Fruit fly (Drosophila melanogaster) whole organism, pupa: ENCODE results near the gene Cyp309a1.

Experiments
- CG10348 ChIP-seq: fragments of 200-800 bp; sonication (Bioruptor generic); IDR thresholded peaks from 2 replicates; pipeline ENCODE4 v1.3.6; 2022; ENCODE audit warnings: missing biosample characterization, missing genetic modification characterization
- CG12605 ChIP-seq: fragments of 200-800 bp; sonication (Bioruptor generic); IDR thresholded peaks from 2 replicates; pipeline ENCODE4 v1.3.6; 2022; ENCODE audit warnings: missing biosample characterization, missing genetic modification characterization
- CG13204 ChIP-seq: fragments of 200-800 bp; sonication (Bioruptor generic); optimal IDR thresholded peaks from 2 replicates; lab custom pipeline; 2018; ENCODE audit warnings: missing biosample characterization, mild to moderate bottlenecking, missing genetic modification characterization, moderate library complexity
- CG14655 ChIP-seq: fragments of 200-800 bp; sonication (Bioruptor generic); optimal IDR thresholded peaks from 3 replicates; lab custom pipeline; 2017; ENCODE audit warnings: mild to moderate bottlenecking, missing biosample characterization, missing genetic modification reagents, missing genetic modification characterization
- CG15710 ChIP-seq: fragments of 200-800 bp; sonication (Bioruptor generic); optimal IDR thresholded peaks from 2 replicates; lab custom pipeline; 2018; ENCODE audit warnings: missing biosample characterization, mild to moderate bottlenecking, missing genetic modification characterization, moderate library complexity
- CG17806 ChIP-seq: fragments of 200-800 bp; sonication (Bioruptor generic); optimal IDR thresholded peaks from 2 replicates; lab custom pipeline; 2018; ENCODE audit warnings: missing biosample characterization, mild to moderate bottlenecking, missing genetic modification characterization, moderate library complexity
- CG32121 ChIP-seq: fragments of 200-800 bp; sonication (Bioruptor generic); IDR thresholded peaks from 2 replicates; pipeline ENCODE4 v1.3.6; 2022; ENCODE audit warnings: missing biosample characterization, missing genetic modification characterization
- CG34367 ChIP-seq: fragments of 200-800 bp; sonication (Bioruptor generic); optimal IDR thresholded peaks from 2 replicates; lab custom pipeline; 2018; ENCODE audit warnings: missing biosample characterization, mild to moderate bottlenecking, missing genetic modification characterization
- CG4496 ChIP-seq: fragments of 200-800 bp; sonication (Bioruptor generic); IDR thresholded peaks from 3 replicates; pipeline ENCODE4 v1.3.6; 2022; ENCODE audit warnings: missing biosample characterization, missing genetic modification characterization
- CG8159 ChIP-seq: fragments of 200-800 bp; sonication (Bioruptor generic); optimal IDR thresholded peaks from 3 replicates; lab custom pipeline; 2018; ENCODE audit warnings: missing biosample characterization, mild to moderate bottlenecking, missing genetic modification characterization, moderate library complexity
- CG8301 ChIP-seq: fragments of 200-800 bp; sonication (Bioruptor generic); optimal IDR thresholded peaks from 2 replicates; lab custom pipeline; 2018; ENCODE audit warnings: missing biosample characterization, mild to moderate bottlenecking, missing genetic modification characterization
- CG9948 ChIP-seq: fragments of 200-800 bp; sonication (Bioruptor generic); optimal IDR thresholded peaks from 2 replicates; lab custom pipeline; 2018; ENCODE audit warnings: missing biosample characterization, mild to moderate bottlenecking, missing genetic modification characterization, moderate library complexity
- D1 ChIP-seq: fragments of 200-800 bp; sonication (Bioruptor generic); optimal IDR thresholded peaks from 2 replicates; lab custom pipeline; 2018; ENCODE audit warnings: missing biosample characterization, mild to moderate bottlenecking, missing genetic modification characterization, moderate library complexity
- EcR ChIP-seq: fragments of 200-800 bp; sonication (Bioruptor generic); optimal IDR thresholded peaks from 3 replicates; lab custom pipeline; 2019; ENCODE audit warnings: missing biosample characterization, missing genetic modification characterization, mild to moderate bottlenecking, moderate library complexity, missing genetic modification reagents
- Ets98B ChIP-seq: fragments of 200-800 bp; sonication (Bioruptor generic); IDR thresholded peaks from 2 replicates; pipeline ENCODE4 v1.3.6; 2022; ENCODE audit warnings: missing biosample characterization, missing genetic modification characterization
- Pif1A ChIP-seq: fragments of 200-800 bp; sonication (Bioruptor generic); optimal IDR thresholded peaks from 3 replicates; lab custom pipeline; 2016; ENCODE audit warnings: missing biosample characterization, missing genetic modification characterization
- Pif1B ChIP-seq: fragments of 200-800 bp; sonication (Bioruptor generic); optimal IDR thresholded peaks from 3 replicates; lab custom pipeline; 2016; ENCODE audit warnings: missing biosample characterization, missing genetic modification characterization
- Snoo ChIP-seq: fragments of 200-800 bp; sonication (Bioruptor generic); optimal IDR thresholded peaks from 3 replicates; lab custom pipeline; 2017; ENCODE audit warnings: missing biosample characterization, mild to moderate bottlenecking, missing genetic modification characterization, inconsistent platforms
- fd96Ca ChIP-seq: fragments of 200-800 bp; sonication (Bioruptor generic); IDR thresholded peaks from 3 replicates; pipeline ENCODE4 v1.3.6; 2022; ENCODE audit warnings: missing biosample characterization, missing genetic modification characterization
- gl ChIP-seq: fragments of 200-800 bp; sonication (Bioruptor generic); optimal IDR thresholded peaks from 2 replicates; lab custom pipeline; 2018; ENCODE audit warnings: missing biosample characterization, mild to moderate bottlenecking, missing genetic modification characterization
- rn ChIP-seq: fragments of 200-800 bp; sonication (Bioruptor generic); IDR thresholded peaks from 2 replicates; pipeline ENCODE4 v1.3.6; 2022; ENCODE audit warnings: missing biosample characterization, missing genetic modification characterization

Gene Cyp309a1

DNA sequence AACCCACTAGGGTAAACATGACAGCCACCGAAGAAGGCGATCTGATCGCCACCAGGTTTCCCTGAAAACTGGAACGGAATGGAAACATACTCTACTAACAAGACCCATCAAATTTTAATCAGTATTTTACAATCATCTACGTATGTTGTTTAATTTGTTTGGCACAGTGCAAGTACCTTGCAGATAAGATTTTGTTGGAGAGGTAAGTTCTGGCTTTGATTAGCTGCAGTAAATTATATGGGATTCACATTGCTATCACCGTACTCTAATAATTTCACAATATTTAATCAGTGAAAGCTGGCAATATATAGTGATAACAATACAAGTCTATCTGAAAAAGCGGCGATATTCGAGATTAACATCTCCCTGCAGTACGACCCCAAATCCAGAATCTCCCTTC, at the start of gene Cyp309a1:
Cyp309a1 (minus strand) TSS at position 73 of the 400 bp plus-strand sequence.
- TF ChIP-seq CG34367 (no peak), CG13204 (GFP tag; lab: Kevin White, UChicago) (no peak), CG15710 (tag; lab: Kevin White, UChicago) (no peak), gl (tag; lab: Kevin White, UChicago) (no peak), CG8159 (no peak), Ets98B (GFP tag; lab: Robert Waterston, UW) (no peak), CG14655 (no peak), CG17806 (tag; lab: Kevin White, UChicago) (no peak), EcR (GFP tag; lab: Kevin White, UChicago) (no peak), rn (GFP tag; lab: Robert Waterston, UW) (no peak), Pif1A (GFP tag; lab: Kevin White, UChicago) (no peak), CG9948 (no peak), D1 (tag; lab: Kevin White, UChicago) (no peak), Pif1B (GFP tag; lab: Kevin White, UChicago) (no peak)

DNA sequence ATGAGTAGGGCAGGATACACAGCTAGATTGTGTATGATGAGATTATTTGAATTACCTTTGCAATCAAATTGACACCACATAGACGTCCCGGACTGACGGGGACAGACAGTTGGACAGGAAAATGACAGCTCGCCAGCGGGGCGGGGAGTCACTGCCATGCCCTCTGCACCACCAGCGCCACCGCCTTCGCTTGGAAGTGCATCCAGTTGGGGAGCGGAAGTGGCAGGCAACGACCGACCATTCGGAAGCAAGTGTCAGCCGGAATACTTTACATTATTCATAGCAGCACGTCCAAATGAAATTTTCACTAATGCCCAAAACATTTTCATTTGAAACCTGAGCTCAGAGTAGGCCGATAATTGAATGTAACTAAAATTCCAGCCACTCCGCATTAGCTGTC, 45.1 kb upstream of the Cyp309a1 start, which contains the start of gene CG15395:
CG15395 (plus strand) TSS at position 301 of the 400 bp plus-strand sequence.
- TF ChIP-seq Ets98B (GFP tag; lab: Robert Waterston, UW) (no peak), Pif1B (GFP tag; lab: Kevin White, UChicago) (no peak), CG14655 (no peak), fd96Ca (GFP tag; lab: Robert Waterston, UW) (no peak), CG12605 (GFP tag; lab: Robert Waterston, UW) (no peak), CG15710 (tag; lab: Kevin White, UChicago) (no peak), CG17806 (tag; lab: Kevin White, UChicago) (no peak), CG13204 (GFP tag; lab: Kevin White, UChicago) (no peak)
- TF ChIP-seq, all 21 proteins: peak for 0

DNA sequence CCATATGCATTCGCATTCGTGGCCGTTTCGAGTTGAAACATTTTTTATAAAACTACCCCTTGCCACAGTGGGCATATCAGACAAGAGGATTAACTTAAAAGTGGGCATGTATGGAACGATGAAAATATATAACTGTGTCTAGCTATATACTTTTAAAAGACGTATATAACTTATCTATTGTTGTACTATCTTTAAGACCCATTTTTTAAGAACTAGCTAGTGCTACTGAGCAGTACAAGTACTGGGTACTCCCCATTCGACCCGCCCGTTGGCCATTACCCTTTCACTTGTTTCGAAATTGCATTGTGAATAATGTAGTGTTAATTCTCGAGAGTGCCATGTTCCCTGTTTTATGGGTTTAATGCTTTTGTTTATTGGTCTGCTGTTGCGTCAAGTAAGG, 42.1 kb upstream of the Cyp309a1 start:
- peak; percentile 35 for TF ChIP-seq CG8159
- TF ChIP-seq CG4496: no peak
- TF ChIP-seq CG34367: no peak
- TF ChIP-seq, all 21 proteins: peak for 1

DNA sequence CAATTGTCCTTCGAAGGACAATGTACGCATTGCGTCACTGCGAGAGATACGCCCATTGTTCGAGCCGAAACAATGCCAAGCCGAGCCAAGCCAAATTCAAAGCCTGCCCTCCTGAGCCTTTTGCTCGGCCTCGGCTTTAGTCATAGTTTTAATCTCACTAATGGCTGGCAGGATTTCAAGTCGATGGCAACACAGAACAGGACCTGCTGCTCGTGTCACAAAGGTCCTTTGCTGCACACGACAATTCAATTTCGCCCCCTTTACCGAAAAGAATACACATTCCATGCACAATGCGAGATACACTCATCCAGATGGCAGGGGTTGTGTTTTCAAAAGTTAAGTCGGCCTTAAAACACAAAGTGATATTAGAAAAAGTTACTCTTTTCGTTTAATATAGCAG, 26.9 kb upstream of the Cyp309a1 start, which contains the start of gene CG15394:
CG15394 (plus strand) TSS at position 301 of the 400 bp plus-strand sequence.
- TF ChIP-seq CG8301 (tag; lab: Kevin White, UChicago) (no peak), CG9948 (no peak), CG8159 (no peak), Ets98B (GFP tag; lab: Robert Waterston, UW) (no peak), fd96Ca (GFP tag; lab: Robert Waterston, UW) (no peak), gl (tag; lab: Kevin White, UChicago) (no peak), CG12605 (GFP tag; lab: Robert Waterston, UW) (no peak), Snoo (tag; lab: Kevin White, UChicago) (no peak), rn (GFP tag; lab: Robert Waterston, UW) (no peak), CG4496 (no peak), CG32121 (GFP tag; lab: Robert Waterston, UW) (no peak), CG15710 (tag; lab: Kevin White, UChicago) (no peak), CG10348 (GFP tag; lab: Robert Waterston, UW) (no peak), EcR (GFP tag; lab: Kevin White, UChicago) (no peak), Pif1A (GFP tag; lab: Kevin White, UChicago) (no peak), CG17806 (tag; lab: Kevin White, UChicago) (no peak), D1 (tag; lab: Kevin White, UChicago) (no peak), Pif1B (GFP tag; lab: Kevin White, UChicago) (no peak), CG13204 (GFP tag; lab: Kevin White, UChicago) (no peak)

DNA sequence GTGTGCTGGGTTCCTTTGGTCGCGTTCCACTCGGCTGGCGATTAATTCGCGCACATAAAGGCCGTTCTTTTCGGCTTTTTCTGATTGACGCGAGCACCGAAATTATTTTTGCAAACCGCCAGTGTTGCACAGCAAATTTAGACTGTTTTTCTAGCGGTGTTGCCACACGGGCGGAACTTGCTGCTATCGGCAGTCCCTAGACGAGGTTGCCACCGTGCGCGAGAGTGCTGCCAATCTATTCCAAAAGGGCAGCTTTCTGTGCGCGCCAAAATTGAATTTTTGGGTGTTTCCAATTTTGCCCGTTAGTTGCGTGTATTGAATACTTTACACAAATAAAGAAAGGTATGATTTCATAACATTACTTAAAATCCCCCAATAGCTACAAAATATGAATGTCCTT, 20.7 kb upstream of the Cyp309a1 start, which contains the start of gene Drp1:
Drp1 (minus strand) TSS at position 146 of the 400 bp plus-strand sequence.
- 0 out of 3 replicates have a peak, but pooled peaks have one; percentile 32 for TF ChIP-seq CG4496
- no peak for TF ChIP-seq EcR (GFP tag; lab: Kevin White, UChicago)
- no peak for TF ChIP-seq D1 (tag; lab: Kevin White, UChicago)
- no peak for TF ChIP-seq CG8159
- TF ChIP-seq Pif1A (GFP tag; lab: Kevin White, UChicago): no peak
- TF ChIP-seq CG12605 (GFP tag; lab: Robert Waterston, UW): no peak; the same call in 1 of the 2 replicates

DNA sequence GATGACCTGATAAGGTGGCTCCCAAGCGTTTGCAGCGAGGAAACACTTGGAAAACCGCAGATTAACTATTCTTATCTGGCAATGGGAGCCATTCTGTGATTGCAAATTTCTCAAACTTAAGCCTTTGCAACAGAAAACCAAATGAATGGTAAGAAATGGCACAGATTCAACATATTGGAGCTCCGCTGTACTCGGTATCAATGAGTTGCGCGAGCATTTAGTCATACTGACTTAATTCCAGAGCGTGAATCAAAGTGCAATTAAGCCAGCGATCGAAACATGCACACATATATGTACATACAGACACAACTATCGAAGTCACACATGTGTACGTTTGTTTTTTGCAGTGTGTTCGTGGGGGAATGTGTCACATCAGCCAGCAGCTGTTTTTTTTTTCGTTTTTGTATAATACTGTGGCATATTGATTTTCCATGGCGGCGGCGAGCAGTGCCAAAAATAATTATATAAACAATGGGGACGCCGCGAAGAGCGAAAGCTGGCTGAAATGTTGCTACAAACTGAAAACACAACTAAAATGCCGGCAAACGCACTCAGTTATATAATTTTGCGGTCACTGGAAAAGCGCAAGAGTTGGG, 19.9 kb upstream of the Cyp309a1 start:
- TF ChIP-seq D1 (tag; lab: Kevin White, UChicago) (no peak), CG9948 (no peak), CG15710 (tag; lab: Kevin White, UChicago) (peak; percentile 23), fd96Ca (GFP tag; lab: Robert Waterston, UW) (peak; percentile 62; the same call in 1 of the 3 replicates), CG8159 (peak; percentile 9), EcR (GFP tag; lab: Kevin White, UChicago) (peak; percentile 72), CG34367 (peak; percentile 14), Pif1A (GFP tag; lab: Kevin White, UChicago) (no peak), CG13204 (GFP tag; lab: Kevin White, UChicago) (no peak), rn (GFP tag; lab: Robert Waterston, UW) (no peak), CG14655 (no peak), gl (tag; lab: Kevin White, UChicago) (peak; percentile 42), CG10348 (GFP tag; lab: Robert Waterston, UW) (no peak), CG32121 (GFP tag; lab: Robert Waterston, UW) (peak; percentile 17; the same call in 1 of the 2 replicates), Ets98B (GFP tag; lab: Robert Waterston, UW) (peak; percentile 40), CG12605 (GFP tag; lab: Robert Waterston, UW) (peak; percentile 21; the same call in 1 of the 2 replicates), Snoo (tag; lab: Kevin White, UChicago) (no peak), CG17806 (tag; lab: Kevin White, UChicago) (peak; percentile 23), CG4496 (peak; percentile 46; the same call in 1 of the 3 replicates), Pif1B (GFP tag; lab: Kevin White, UChicago) (no peak), CG8301 (tag; lab: Kevin White, UChicago) (peak; percentile 41)
- TF ChIP-seq, all 21 proteins: peak for 12
